Fruit fly (Drosophila melanogaster) whole organism, prepupa: Measurements from ENCODE around the gene CG42821.

Experiments used
- Blimp-1 ChIP-seq: fragments of 200-800 bp; sonication (Bioruptor generic); optimal IDR thresholded peaks from 3 replicates; lab custom pipeline; 2017; ENCODE audit warnings: missing biosample characterization, missing genetic modification characterization, mild to moderate bottlenecking, moderate library complexity, missing genetic modification reagents
- CG10631 ChIP-seq: fragments of 200-800 bp; sonication (Bioruptor generic); optimal IDR thresholded peaks from 2 replicates; lab custom pipeline; 2016; ENCODE audit warnings: missing biosample characterization, missing genetic modification characterization
- CG11294 ChIP-seq: fragments of 200-800 bp; sonication (Bioruptor generic); IDR thresholded peaks from 2 replicates; pipeline ENCODE4 v1.3.6; 2022; ENCODE audit warnings: missing biosample characterization, missing genetic modification characterization
- CG11762 ChIP-seq: fragments of 200-800 bp; sonication (Bioruptor generic); optimal IDR thresholded peaks from 3 replicates; lab custom pipeline; 2016; ENCODE audit warnings: missing biosample characterization, missing genetic modification characterization; ENCODE audit not compliant: insufficient read depth
- CG11902 ChIP-seq: fragments of 200-800 bp; sonication (Bioruptor generic); optimal IDR thresholded peaks from 3 replicates; lab custom pipeline; 2016; ENCODE audit warnings: missing biosample characterization, missing genetic modification characterization
- CG15336 ChIP-seq: fragments of 200-800 bp; sonication (Bioruptor generic); IDR thresholded peaks from 2 replicates; pipeline ENCODE4 v1.3.6; 2022; ENCODE audit warnings: missing biosample characterization, missing genetic modification characterization
- CG1621 ChIP-seq: fragments of 200-800 bp; sonication (Bioruptor generic); optimal IDR thresholded peaks from 3 replicates; lab custom pipeline; 2018; ENCODE audit warnings: missing biosample characterization, mild to moderate bottlenecking, missing genetic modification characterization
- CG16779 ChIP-seq: fragments of 200-800 bp; sonication (Bioruptor generic); optimal IDR thresholded peaks from 3 replicates; lab custom pipeline; 2017; ENCODE audit warnings: missing biosample characterization, mild to moderate bottlenecking, missing genetic modification characterization
- CG3032 ChIP-seq: fragments of 200-800 bp; optimal IDR thresholded peaks from 2 replicates; lab custom pipeline; 2019; ENCODE audit warnings: missing biosample characterization, mild to moderate bottlenecking, missing genetic modification characterization, moderate library complexity
- CG31627 ChIP-seq: fragments of 200-800 bp; sonication (Bioruptor generic); optimal IDR thresholded peaks from 3 replicates; lab custom pipeline; 2016; ENCODE audit warnings: missing biosample characterization, missing genetic modification characterization
- CG32006 ChIP-seq: fragments of 200-800 bp; sonication (Bioruptor generic); optimal IDR thresholded peaks from 3 replicates; lab custom pipeline; 2017; ENCODE audit warnings: missing biosample characterization, mild to moderate bottlenecking, missing genetic modification characterization
- CG34406 ChIP-seq: fragments of 200-800 bp; sonication (Bioruptor generic); optimal IDR thresholded peaks from 3 replicates; lab custom pipeline; 2016; ENCODE audit warnings: missing biosample characterization, missing genetic modification characterization
- CG3919 ChIP-seq: fragments of 200-800 bp; sonication (Bioruptor generic); optimal IDR thresholded peaks from 3 replicates; lab custom pipeline; 2016; ENCODE audit warnings: missing biosample characterization, missing genetic modification characterization
- CG4318 ChIP-seq: fragments of 200-800 bp; sonication (Bioruptor generic); optimal IDR thresholded peaks from 3 replicates; lab custom pipeline; 2017; ENCODE audit warnings: missing biosample characterization, mild to moderate bottlenecking, missing genetic modification characterization
- CG6276 ChIP-seq: fragments of 200-800 bp; sonication (Bioruptor generic); optimal IDR thresholded peaks from 2 replicates; lab custom pipeline; 2017; ENCODE audit warnings: missing biosample characterization, mild to moderate bottlenecking, missing genetic modification characterization
- CG6792 ChIP-seq: fragments of 200-800 bp; sonication (Bioruptor generic); optimal IDR thresholded peaks from 3 replicates; lab custom pipeline; 2016; ENCODE audit warnings: missing biosample characterization, missing genetic modification characterization
- CG6808 ChIP-seq: fragments of 200-800 bp; sonication (Bioruptor generic); optimal IDR thresholded peaks from 3 replicates; lab custom pipeline; 2017; ENCODE audit warnings: missing biosample characterization, missing genetic modification characterization, mild to moderate bottlenecking, moderate library complexity, missing genetic modification reagents
- CG7368 ChIP-seq: fragments of 200-800 bp; sonication (Bioruptor generic); optimal IDR thresholded peaks from 3 replicates; lab custom pipeline; 2016; ENCODE audit warnings: missing biosample characterization, missing genetic modification characterization
- CG8119 ChIP-seq: fragments of 200-800 bp; sonication (Bioruptor generic); IDR thresholded peaks from 3 replicates; pipeline ENCODE4 v1.3.6; 2022; ENCODE audit warnings: missing biosample characterization, missing genetic modification characterization
- CG8319 ChIP-seq: fragments of 200-800 bp; sonication (Bioruptor generic); optimal IDR thresholded peaks from 3 replicates; lab custom pipeline; 2016; ENCODE audit warnings: missing biosample characterization, missing genetic modification characterization
- CG9139 ChIP-seq: fragments of 200-800 bp; sonication (Bioruptor generic); optimal IDR thresholded peaks from 3 replicates; lab custom pipeline; 2017; ENCODE audit warnings: missing biosample characterization, mild to moderate bottlenecking, missing genetic modification characterization
- Eip78C ChIP-seq: fragments of 200-800 bp; sonication (Bioruptor generic); peaks from one replicate; lab custom pipeline; 2016; ENCODE audit warnings: missing biosample characterization, missing genetic modification characterization
- Ets96B ChIP-seq: fragments of 200-800 bp; optimal IDR thresholded peaks from 2 replicates; lab custom pipeline; 2019; ENCODE audit warnings: missing biosample characterization, mild to moderate bottlenecking, missing genetic modification characterization, moderate library complexity
- Hr38 ChIP-seq: sonication (Bioruptor generic); optimal IDR thresholded peaks from 2 replicates; lab custom pipeline; 2016; ENCODE audit warnings: missing biosample characterization, missing genetic modification characterization
- Hr39 ChIP-seq: fragments of 200-800 bp; sonication (Bioruptor generic); optimal IDR thresholded peaks from 2 replicates; lab custom pipeline; 2016; ENCODE audit warnings: missing biosample characterization, missing genetic modification characterization
- Hr4 ChIP-seq: fragments of 200-800 bp; sonication (Bioruptor generic); optimal IDR thresholded peaks from 3 replicates; lab custom pipeline; 2016; ENCODE audit warnings: missing biosample characterization, missing genetic modification characterization
- Met ChIP-seq: fragments of 200-800 bp; sonication (Bioruptor generic); optimal IDR thresholded peaks from 3 replicates; lab custom pipeline; 2016; ENCODE audit warnings: missing biosample characterization, missing genetic modification characterization
- OdsH ChIP-seq: fragments of 200-800 bp; sonication (Bioruptor generic); optimal IDR thresholded peaks from 3 replicates; lab custom pipeline; 2016; ENCODE audit warnings: missing biosample characterization, missing genetic modification characterization
- Smox ChIP-seq: fragments of 200-800 bp; sonication (Bioruptor generic); optimal IDR thresholded peaks from 3 replicates; lab custom pipeline; 2016; ENCODE audit warnings: missing biosample characterization, missing genetic modification characterization
- Sox102F ChIP-seq: fragments of 200-800 bp; sonication (Bioruptor generic); optimal IDR thresholded peaks from 2 replicates; lab custom pipeline; 2016; ENCODE audit warnings: missing biosample characterization, mild to moderate bottlenecking, missing genetic modification characterization
- Sox14 ChIP-seq: fragments of 200-800 bp; sonication (Bioruptor generic); optimal IDR thresholded peaks from 3 replicates; lab custom pipeline; 2016; ENCODE audit warnings: missing biosample characterization, missing genetic modification characterization
- Sox15 ChIP-seq: fragments of 200-800 bp; sonication (Bioruptor generic); optimal IDR thresholded peaks from 3 replicates; lab custom pipeline; 2016; ENCODE audit warnings: missing biosample characterization, missing genetic modification characterization
- achi ChIP-seq: fragments of 200-800 bp; sonication (Bioruptor generic); optimal IDR thresholded peaks from 3 replicates; lab custom pipeline; 2016; ENCODE audit warnings: missing biosample characterization, missing genetic modification characterization
- acj6 ChIP-seq: fragments of 200-800 bp; sonication (Bioruptor generic); optimal IDR thresholded peaks from 3 replicates; lab custom pipeline; 2016; ENCODE audit warnings: missing biosample characterization, missing genetic modification characterization
- dac ChIP-seq: fragments of 200-800 bp; sonication (Bioruptor generic); optimal IDR thresholded peaks from 2 replicates; lab custom pipeline; 2017; ENCODE audit warnings: missing biosample characterization, mild to moderate bottlenecking, missing genetic modification characterization
- dsx ChIP-seq: fragments of 200-800 bp; optimal IDR thresholded peaks from 3 replicates; lab custom pipeline; 2019; ENCODE audit warnings: missing biosample characterization, mild to moderate bottlenecking, missing genetic modification characterization, moderate library complexity; ENCODE audit not compliant: poor library complexity, severe bottlenecking
- eg ChIP-seq: fragments of 200-800 bp; sonication (Bioruptor generic); IDR thresholded peaks from 3 replicates; pipeline ENCODE4 v1.3.6; 2022; ENCODE audit warnings: missing biosample characterization, missing genetic modification characterization
- esn ChIP-seq: fragments of 200-800 bp; sonication (Bioruptor generic); optimal IDR thresholded peaks from 2 replicates; lab custom pipeline; 2016; ENCODE audit warnings: missing biosample characterization, mild to moderate bottlenecking, missing genetic modification characterization, moderate library complexity
- fd59A ChIP-seq: fragments of 200-800 bp; sonication (Bioruptor generic); optimal IDR thresholded peaks from 2 replicates; lab custom pipeline; 2017; ENCODE audit warnings: missing biosample characterization, mild to moderate bottlenecking, missing genetic modification characterization, missing genetic modification reagents
- fd85E ChIP-seq: fragments of 200-800 bp; sonication (Bioruptor generic); optimal IDR thresholded peaks from 3 replicates; lab custom pipeline; 2016; ENCODE audit warnings: missing biosample characterization, missing genetic modification characterization
- fkh ChIP-seq: fragments of 200-800 bp; sonication (Bioruptor generic); optimal IDR thresholded peaks from 3 replicates; lab custom pipeline; 2017; ENCODE audit warnings: missing biosample characterization, mild to moderate bottlenecking, missing genetic modification characterization, moderate library complexity
- lz ChIP-seq: fragments of 200-800 bp; sonication (Bioruptor generic); optimal IDR thresholded peaks from 3 replicates; lab custom pipeline; 2016; ENCODE audit warnings: missing biosample characterization, missing genetic modification characterization
- net ChIP-seq: fragments of 200-800 bp; sonication (Bioruptor generic); optimal IDR thresholded peaks from 3 replicates; lab custom pipeline; 2016; ENCODE audit warnings: missing biosample characterization, missing genetic modification characterization
- pdm3 ChIP-seq: fragments of 200-800 bp; sonication (Bioruptor generic); optimal IDR thresholded peaks from 3 replicates; lab custom pipeline; 2016; ENCODE audit warnings: missing biosample characterization, missing genetic modification characterization
- spab ChIP-seq: fragments of 200-800 bp; sonication (Bioruptor generic); optimal IDR thresholded peaks from 2 replicates; lab custom pipeline; 2017; ENCODE audit warnings: missing biosample characterization, mild to moderate bottlenecking, missing genetic modification characterization, missing genetic modification reagents
- ss ChIP-seq, 2 experiments: fragments of 200-800 bp; sonication (Bioruptor generic); optimal IDR thresholded peaks; 2 replicates in 1 of 2; 3 replicates in 1 of 2; lab custom pipeline; 2017 to 2018; ENCODE audit warnings: mild to moderate bottlenecking in 2 of 2, missing biosample characterization in 2 of 2, missing genetic modification characterization in 2 of 2, moderate library complexity in 1 of 2
- svp ChIP-seq: fragments of 200-800 bp; sonication (Bioruptor generic); peaks from one replicate; lab custom pipeline; 2016; ENCODE audit warnings: missing biosample characterization, missing genetic modification characterization
- topi ChIP-seq: fragments of 200-800 bp; sonication (Bioruptor generic); optimal IDR thresholded peaks from 3 replicates; lab custom pipeline; 2016; ENCODE audit warnings: missing biosample characterization, missing genetic modification characterization
- vri ChIP-seq: fragments of 200-800 bp; sonication (Bioruptor generic); optimal IDR thresholded peaks from 3 replicates; lab custom pipeline; 2016; ENCODE audit warnings: missing biosample characterization, mild to moderate bottlenecking, missing genetic modification characterization

The CG42821 gene

dm6 chr3R:17381916-17382315 lies 31.0 kb upstream of the CG42821 start:
- TF ChIP-seq CG11294 (GFP tag; lab: Robert Waterston, UW), result no peak

dm6 chr3R:17385329-17386019 lies 27.4 kb upstream of the CG42821 start:
- TF ChIP-seq fkh (GFP tag; lab: Kevin White, UChicago) (peak; percentile 42), CG10631 (peak; percentile 68), Hr39 (peak; percentile 43), esn (GFP tag; lab: Kevin White, UChicago) (peak; percentile 76), CG9139 (GFP tag; lab: Kevin White, UChicago) (no peak), CG31627 (GFP tag; lab: Kevin White, UChicago) (peak; percentile 59), CG11902 (no peak), CG34406 (GFP tag; lab: Kevin White, UChicago) (no peak), CG8119 (no peak), vri (GFP tag; lab: Kevin White, UChicago) (peak; percentile 59), OdsH (peak; percentile 2), CG3919 (GFP tag; lab: Kevin White, UChicago) (peak; percentile 67), fd85E (GFP tag; lab: Kevin White, UChicago) (no peak), spab (no peak), fd59A (GFP tag; lab: Kevin White, UChicago) (no peak), ss (GFP tag; optimal IDR thresholded peaks at IDR 0.05; lab: Kevin White, UChicago) (peak in 1 of 2 experiments; percentile 44), Ets96B (tag; lab: Kevin White, UChicago) (peak; percentile 42), topi (GFP tag; lab: Kevin White, UChicago) (peak; percentile 51), Sox14 (GFP tag; lab: Kevin White, UChicago) (peak; percentile 38), CG7368 (peak; percentile 47), Met (GFP tag; lab: Kevin White, UChicago) (peak; percentile 37), eg (GFP tag; lab: Robert Waterston, UW) (peak; percentile 52), Eip78C (GFP tag; lab: Kevin White, UChicago) (peak; percentile 74), CG11762 (GFP tag; lab: Kevin White, UChicago) (no peak), CG4318 (GFP tag; lab: Kevin White, UChicago) (no peak), CG11294 (GFP tag; lab: Robert Waterston, UW) (peak; percentile 11; the same call in 1 of the 2 replicates), lz (GFP tag; lab: Kevin White, UChicago) (peak; percentile 72), CG8319 (GFP tag; lab: Kevin White, UChicago) (no peak), achi (GFP tag; lab: Kevin White, UChicago) (peak; percentile 35), CG16779 (tag; lab: Kevin White, UChicago) (no peak), Hr38 (GFP tag; lab: Kevin White, UChicago) (no peak), acj6 (GFP tag; lab: Kevin White, UChicago) (peak; percentile 13), Hr4 (GFP tag; lab: Kevin White, UChicago) (no peak), Blimp-1 (GFP tag; lab: Kevin White, UChicago) (peak; percentile 36), CG6792 (GFP tag; lab: Kevin White, UChicago) (peak; percentile 47), dac (GFP tag; lab: Kevin White, UChicago) (no peak), CG6808 (peak; percentile 19), CG3032 (tag; lab: Kevin White, UChicago) (peak; percentile 50), CG15336 (GFP tag; lab: Robert Waterston, UW) (peak; percentile 8; the same call in 1 of the 2 replicates), svp (GFP tag; lab: Kevin White, UChicago) (peak; percentile 79), CG32006 (GFP tag; lab: Kevin White, UChicago) (no peak), net (GFP tag; lab: Kevin White, UChicago) (peak; percentile 62), CG1621 (peak; percentile 51), dsx (peak; percentile 30), Sox102F (peak; percentile 65), CG6276 (GFP tag; lab: Kevin White, UChicago) (no peak), Smox (GFP tag; lab: Kevin White, UChicago) (peak; percentile 51), pdm3 (GFP tag; lab: Kevin White, UChicago) (peak; percentile 32), Sox15 (GFP tag; lab: Kevin White, UChicago) (no peak)
